Fruit fly (Drosophila melanogaster) whole organism, embryonic: ENCODE results near the gene Acp29AB.

ENCODE experiments used
- Atf-2 ChIP-seq: fragments of 200-800 bp; sonication (Bioruptor generic); optimal IDR thresholded peaks from 2 replicates; lab custom pipeline; 2016; ENCODE audit warnings: missing biosample characterization, missing genetic modification characterization
- CG11696 ChIP-seq: fragments of 200-800 bp; sonication (Bioruptor generic); IDR thresholded peaks from 2 replicates; pipeline ENCODE4 v1.3.6; 2022; ENCODE audit warnings: missing biosample characterization, missing genetic modification characterization
- CG12299 ChIP-seq: fragments of 200-800 bp; sonication (Bioruptor generic); optimal IDR thresholded peaks from 2 replicates; lab custom pipeline; 2018; ENCODE audit warnings: missing biosample characterization, mild to moderate bottlenecking, missing genetic modification characterization
- CG14965 ChIP-seq: fragments of 200-800 bp; sonication (Bioruptor generic); optimal IDR thresholded peaks from 2 replicates; lab custom pipeline; 2016; ENCODE audit warnings: missing biosample characterization, missing genetic modification characterization, borderline replicate concordance
- CG15514 ChIP-seq: fragments of 200-800 bp; sonication (Bioruptor generic); optimal IDR thresholded peaks from 3 replicates; lab custom pipeline; 2017; ENCODE audit warnings: missing biosample characterization, missing genetic modification characterization, mild to moderate bottlenecking, moderate library complexity, missing genetic modification reagents
- CG15601 ChIP-seq: fragments of 200-800 bp; sonication (Bioruptor generic); optimal IDR thresholded peaks from 3 replicates; lab custom pipeline; 2019; ENCODE audit warnings: missing biosample characterization, mild to moderate bottlenecking, missing genetic modification characterization, moderate library complexity
- CG1603 ChIP-seq: fragments of 200-800 bp; sonication (Bioruptor generic); optimal IDR thresholded peaks from 2 replicates; lab custom pipeline; 2019; ENCODE audit warnings: missing biosample characterization, mild to moderate bottlenecking, missing genetic modification characterization, moderate library complexity
- CG17912 ChIP-seq: fragments of 200-800 bp; sonication (Bioruptor generic); optimal IDR thresholded peaks from 2 replicates; lab custom pipeline; 2018; ENCODE audit warnings: missing biosample characterization, mild to moderate bottlenecking, missing genetic modification characterization
- CG18262 ChIP-seq: fragments of 200-800 bp; optimal IDR thresholded peaks from 3 replicates; lab custom pipeline; 2019; ENCODE audit warnings: missing biosample characterization, mild to moderate bottlenecking, missing genetic modification characterization, moderate library complexity
- CG31441 ChIP-seq: fragments of 200-800 bp; sonication (Bioruptor generic); IDR thresholded peaks from 2 replicates; pipeline ENCODE4 v1.3.6; 2022; ENCODE audit warnings: missing biosample characterization, missing genetic modification characterization
- CG34376 ChIP-seq: fragments of 200-800 bp; sonication (Bioruptor generic); optimal IDR thresholded peaks from 2 replicates; lab custom pipeline; 2018; ENCODE audit warnings: missing biosample characterization, mild to moderate bottlenecking, missing genetic modification characterization
- CG4360 ChIP-seq: fragments of 200-800 bp; sonication (Bioruptor generic); IDR thresholded peaks from 2 replicates; pipeline ENCODE4 v1.3.6; 2022; ENCODE audit warnings: missing biosample characterization, missing genetic modification characterization
- CG4730 ChIP-seq: fragments of 200-800 bp; sonication (Bioruptor generic); IDR thresholded peaks from 2 replicates; pipeline ENCODE4 v1.3.6; 2022; ENCODE audit warnings: missing biosample characterization, missing genetic modification characterization
- CG4820 ChIP-seq: fragments of 200-800 bp; sonication (Bioruptor generic); optimal IDR thresholded peaks from 3 replicates; lab custom pipeline; 2016; ENCODE audit warnings: missing biosample characterization, missing genetic modification characterization
- CG6175 ChIP-seq: fragments of 200-800 bp; sonication (Bioruptor generic); IDR thresholded peaks from 3 replicates; pipeline ENCODE4 v1.3.6; 2022; ENCODE audit warnings: missing biosample characterization, missing genetic modification characterization
- CG6683 ChIP-seq: fragments of 200-800 bp; sonication (Bioruptor generic); optimal IDR thresholded peaks from 2 replicates; lab custom pipeline; 2017; ENCODE audit warnings: missing biosample characterization, mild to moderate bottlenecking, missing genetic modification characterization, missing genetic modification reagents
- CG6765 ChIP-seq: fragments of 200-800 bp; sonication (Bioruptor generic); optimal IDR thresholded peaks from 3 replicates; lab custom pipeline; 2017; ENCODE audit warnings: missing biosample characterization, mild to moderate bottlenecking, missing genetic modification characterization
- CG8388 ChIP-seq: fragments of 200-800 bp; sonication (Bioruptor generic); optimal IDR thresholded peaks from 2 replicates; lab custom pipeline; 2019; ENCODE audit warnings: missing biosample characterization, mild to moderate bottlenecking, missing genetic modification characterization, moderate library complexity
- CG9437 ChIP-seq: fragments of 200-800 bp; sonication (Bioruptor generic); optimal IDR thresholded peaks from 2 replicates; lab custom pipeline; 2018; ENCODE audit warnings: missing biosample characterization, mild to moderate bottlenecking, missing genetic modification characterization
- D ChIP-seq, 2 experiments: fragments of 200-800 bp in 1 of 2; fragments of >200 bp in 1 of 2; sonication (Bioruptor generic) in 1 of 2; optimal IDR thresholded peaks; 2 replicates in 1 of 2; 3 replicates in 1 of 2; lab custom pipeline; 2017; ENCODE audit warnings: mild to moderate bottlenecking in 1 of 2, missing biosample characterization in 1 of 2, missing genetic modification characterization in 1 of 2, missing genetic modification reagents in 1 of 2
- Ets65A ChIP-seq: fragments of 200-800 bp; sonication (Bioruptor generic); peaks from one replicate; lab custom pipeline; 2016; ENCODE audit warnings: missing biosample characterization, missing genetic modification characterization
- Hmr ChIP-seq: fragments of 200-800 bp; sonication (Bioruptor generic); optimal IDR thresholded peaks from 3 replicates; lab custom pipeline; 2017; ENCODE audit warnings: mild to moderate bottlenecking, missing biosample characterization, missing genetic modification reagents, missing genetic modification characterization
- Hr3 ChIP-seq: fragments of 200-800 bp; sonication (Bioruptor generic); optimal IDR thresholded peaks from 3 replicates; lab custom pipeline; 2016; ENCODE audit warnings: missing biosample characterization, missing genetic modification characterization
- MBD-R2 ChIP-seq: fragments of 200-800 bp; sonication (Bioruptor generic); IDR thresholded peaks from 2 replicates; pipeline ENCODE4 v1.3.6; 2022; ENCODE audit warnings: missing biosample characterization, missing genetic modification characterization
- Mad ChIP-seq: fragments of 200-800 bp; sonication (Bioruptor generic); optimal IDR thresholded peaks from 2 replicates; lab custom pipeline; 2016; ENCODE audit warnings: missing biosample characterization, missing genetic modification characterization
- Pdp1 ChIP-seq, 2 experiments: fragments of 200-800 bp; sonication (Bioruptor generic); optimal IDR thresholded peaks; 3 replicates each; lab custom pipeline; 2016; ENCODE audit warnings: missing biosample characterization in 2 of 2, missing genetic modification characterization in 2 of 2, mild to moderate bottlenecking in 1 of 2, moderate library complexity in 1 of 2
- Scr ChIP-seq: fragments of 200-800 bp; sonication (Bioruptor generic); IDR thresholded peaks from 2 replicates; pipeline ENCODE4 v1.3.6; 2022; ENCODE audit warnings: missing biosample characterization, missing genetic modification characterization; ENCODE audit not compliant: partially characterized antibody
- Xbp1 ChIP-seq: fragments of 200-800 bp; sonication (Bioruptor generic); optimal IDR thresholded peaks from 3 replicates; lab custom pipeline; 2016; ENCODE audit warnings: missing biosample characterization, mild to moderate bottlenecking, missing genetic modification characterization
- Xrp1 ChIP-seq: fragments of 200-800 bp; sonication (Bioruptor generic); IDR thresholded peaks from 2 replicates; pipeline ENCODE4 v1.3.6; 2022; ENCODE audit warnings: missing biosample characterization, missing genetic modification characterization
- al ChIP-seq: fragments of 200-800 bp; sonication (Bioruptor generic); IDR thresholded peaks from 2 replicates; pipeline ENCODE4 v1.3.6; 2022; ENCODE audit warnings: missing biosample characterization, missing genetic modification characterization
- bigmax ChIP-seq: fragments of 200-800 bp; sonication (Bioruptor generic); optimal IDR thresholded peaks from 2 replicates; lab custom pipeline; 2018; ENCODE audit warnings: missing biosample characterization, mild to moderate bottlenecking, missing genetic modification characterization
- cato ChIP-seq: fragments of 200-800 bp; sonication (Bioruptor generic); optimal IDR thresholded peaks from 2 replicates; lab custom pipeline; 2016; ENCODE audit warnings: missing biosample characterization, missing genetic modification characterization, borderline replicate concordance
- danr ChIP-seq: fragments of 200-800 bp; sonication (Bioruptor generic); IDR thresholded peaks from 2 replicates; pipeline ENCODE4 v1.3.6; 2022; ENCODE audit warnings: missing biosample characterization, missing genetic modification characterization
- eve ChIP-seq, 2 experiments: fragments of >200 bp; optimal IDR thresholded peaks; 2 replicates each; lab custom pipeline; 2017; ENCODE audit warnings: missing biosample characterization in 2 of 2, missing genetic modification characterization in 2 of 2
- grau ChIP-seq: fragments of 200-800 bp; optimal IDR thresholded peaks from 3 replicates; lab custom pipeline; 2019; ENCODE audit warnings: missing biosample characterization, mild to moderate bottlenecking, missing genetic modification characterization, moderate library complexity
- hb ChIP-seq: fragments of 200-800 bp; sonication (Bioruptor generic); IDR thresholded peaks from 3 replicates; pipeline ENCODE4 v1.3.6; 2022; ENCODE audit warnings: missing biosample characterization, missing genetic modification characterization; ENCODE audit not compliant: partially characterized antibody
- klu ChIP-seq: fragments of 200-800 bp; sonication (Bioruptor generic); IDR thresholded peaks from 2 replicates; pipeline ENCODE4 v1.3.6; 2022; ENCODE audit warnings: missing biosample characterization, missing genetic modification characterization
- mam ChIP-seq: fragments of 200-800 bp; sonication (Bioruptor generic); optimal IDR thresholded peaks from 3 replicates; lab custom pipeline; 2016; ENCODE audit warnings: missing biosample characterization, missing genetic modification characterization
- nerfin-1 ChIP-seq: fragments of 200-800 bp; sonication (Bioruptor generic); optimal IDR thresholded peaks from 3 replicates; lab custom pipeline; 2019; ENCODE audit warnings: missing biosample characterization, mild to moderate bottlenecking, missing genetic modification characterization, moderate library complexity
- nom ChIP-seq: fragments of 200-800 bp; sonication (Bioruptor generic); optimal IDR thresholded peaks from 2 replicates; lab custom pipeline; 2017; ENCODE audit warnings: missing biosample characterization, missing genetic modification characterization, mild to moderate bottlenecking, moderate library complexity, missing genetic modification reagents
- peb ChIP-seq: fragments of 200-800 bp; sonication (Bioruptor generic); IDR thresholded peaks from 2 replicates; pipeline ENCODE4 v1.3.6; 2022; ENCODE audit warnings: missing biosample characterization, missing genetic modification characterization
- psq ChIP-seq: fragments of 200-800 bp; sonication (Bioruptor generic); optimal IDR thresholded peaks from 2 replicates; lab custom pipeline; 2017; ENCODE audit warnings: missing biosample characterization, missing genetic modification characterization
- sim ChIP-seq: fragments of 200-800 bp; sonication (Bioruptor generic); IDR thresholded peaks from 2 replicates; pipeline ENCODE4 v1.3.6; 2022; ENCODE audit warnings: missing biosample characterization, missing genetic modification characterization
- slbo ChIP-seq: fragments of 200-800 bp; sonication (Bioruptor generic); IDR thresholded peaks from 2 replicates; pipeline ENCODE4 v1.3.6; 2022; ENCODE audit warnings: missing biosample characterization, missing genetic modification characterization
- tgo ChIP-seq: fragments of 200-800 bp; sonication (Bioruptor generic); IDR thresholded peaks from 3 replicates; pipeline ENCODE4 v1.3.6; 2022; ENCODE audit warnings: missing biosample characterization, missing genetic modification characterization
- tll ChIP-seq, 2 experiments: fragments of 200-800 bp in 1 of 2; fragments of >200 bp in 1 of 2; sonication (Bioruptor generic) in 1 of 2; optimal IDR thresholded peaks; 2 replicates each; lab custom pipeline; 2017 to 2019; ENCODE audit warnings: missing biosample characterization in 2 of 2, missing genetic modification characterization in 2 of 2, mild to moderate bottlenecking in 1 of 2, moderate library complexity in 1 of 2
- zen ChIP-seq: fragments of 200-800 bp; sonication (Bioruptor generic); optimal IDR thresholded peaks from 3 replicates; lab custom pipeline; 2018; ENCODE audit warnings: missing biosample characterization, mild to moderate bottlenecking, missing genetic modification characterization, moderate library complexity
- zfh1 ChIP-seq: fragments of 200-800 bp; sonication (Bioruptor generic); IDR thresholded peaks from 3 replicates; pipeline ENCODE4 v1.3.6; 2022; ENCODE audit warnings: missing biosample characterization, missing genetic modification characterization
- zfh2 ChIP-seq: fragments of 200-800 bp; sonication (Bioruptor generic); optimal IDR thresholded peaks from 2 replicates; lab custom pipeline; 2016; ENCODE audit warnings: missing biosample characterization, missing genetic modification characterization

Gene Acp29AB

DNA sequence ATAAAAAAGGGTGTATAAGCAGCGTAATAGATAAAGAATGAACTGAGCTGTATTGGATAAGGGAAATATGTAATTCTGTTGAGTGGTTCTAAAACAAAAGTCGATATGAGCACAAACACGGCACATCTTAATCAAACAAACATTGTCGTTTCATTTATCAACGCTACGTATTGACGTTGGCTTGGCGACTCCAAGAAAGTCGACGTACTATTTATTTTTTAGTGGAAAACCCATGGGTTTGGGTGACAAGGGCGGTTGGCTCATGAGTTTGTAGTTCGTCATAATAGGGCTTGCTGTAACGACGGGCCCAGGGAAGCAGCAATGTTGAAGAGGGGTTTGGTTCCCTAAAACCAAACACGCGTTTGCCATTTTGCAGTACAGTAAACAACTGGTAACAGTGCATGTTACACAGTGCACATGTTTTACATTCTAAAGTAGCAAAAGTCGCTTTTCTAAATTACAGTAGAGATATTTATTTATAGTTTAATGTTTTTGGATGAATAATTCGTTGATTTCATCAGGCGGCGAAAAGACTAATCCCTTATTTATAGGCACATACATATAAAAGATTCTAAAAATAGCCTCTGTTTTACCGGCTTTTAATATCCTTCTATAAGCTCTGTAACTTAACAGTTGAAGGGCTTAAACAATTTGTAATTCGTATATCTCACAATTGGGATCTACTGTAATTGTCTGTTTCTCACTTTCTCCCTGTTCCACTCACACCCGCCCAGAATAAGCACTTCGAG is 31.6 kb downstream of the Acp29AB start (continued):
- no peak for TF ChIP-seq CG14965 (GFP tag; lab: Kevin White, UChicago)
- TF ChIP-seq nom (GFP tag; lab: Kevin White, UChicago) = peak; percentile 2
- no peak for TF ChIP-seq sim (GFP tag; lab: Robert Waterston, UW)
- no peak for TF ChIP-seq cato (GFP tag; lab: Kevin White, UChicago)
- no peak for TF ChIP-seq CG15514
- TF ChIP-seq slbo = no peak
- TF ChIP-seq CG6765 = no peak
- TF ChIP-seq Ets65A (GFP tag; lab: Kevin White, UChicago) = peak; percentile 9
- no peak for TF ChIP-seq CG8388 (GFP tag; lab: Kevin White, UChicago)
- TF ChIP-seq danr (GFP tag; lab: Robert Waterston, UW) = no peak
- peak; percentile 23 for TF ChIP-seq Xbp1
- TF ChIP-seq mam (GFP tag; lab: Kevin White, UChicago) = no peak
- TF ChIP-seq tll (GFP tag; optimal IDR thresholded peaks at IDR 0.05; lab: Kevin White, UChicago) = no peak
- TF ChIP-seq zfh2 = peak; percentile 27
- TF ChIP-seq tgo (GFP tag; lab: Robert Waterston, UW) = no peak
- no peak for TF ChIP-seq Scr (GFP tag; lab: Robert Waterston, UW)
- no peak for TF ChIP-seq Mad
- no peak for TF ChIP-seq CG4730
- 0 out of 2 replicates have a peak, but pooled peaks have one; percentile 20 for TF ChIP-seq CG31441 (GFP tag; lab: Robert Waterston, UW)
- no peak for TF ChIP-seq CG6175 (GFP tag; lab: Robert Waterston, UW)
- no peak for TF ChIP-seq Hr3
- TF ChIP-seq peb (GFP tag; lab: Robert Waterston, UW) = no peak
- TF ChIP-seq CG4360 = no peak
- TF ChIP-seq D (optimal IDR thresholded peaks at IDR 0.05; lab: Kevin White, UChicago) = no peak
- peak; percentile 46 for TF ChIP-seq D (GFP tag; optimal IDR thresholded peaks at IDR 0.05; lab: Kevin White, UChicago)
- no peak for TF ChIP-seq CG6683 (GFP tag; lab: Kevin White, UChicago)
- TF ChIP-seq MBD-R2 (GFP tag; lab: Robert Waterston, UW) = peak; percentile 20; the same call in 1 of the 2 replicates
- TF ChIP-seq zfh1 (GFP tag; lab: Robert Waterston, UW) = no peak
- no peak for TF ChIP-seq bigmax (GFP tag; lab: Kevin White, UChicago)
- TF ChIP-seq CG34376 (GFP tag; lab: Kevin White, UChicago) = no peak
- no peak for TF ChIP-seq CG15601 (tag; lab: Kevin White, UChicago)
- TF ChIP-seq nerfin-1 (tag; lab: Kevin White, UChicago) = no peak
- TF ChIP-seq eve (GFP tag; optimal IDR thresholded peaks at IDR 0.05; lab: Kevin White, UChicago) = no peak
- no peak for TF ChIP-seq CG9437 (GFP tag; lab: Kevin White, UChicago)
- no peak for TF ChIP-seq CG11696 (GFP tag; lab: Robert Waterston, UW)
- TF ChIP-seq al (GFP tag; lab: Robert Waterston, UW) = no peak
- peak; percentile 43 for TF ChIP-seq Hmr (GFP tag; lab: Kevin White, UChicago)
- TF ChIP-seq Pdp1 (GFP tag; optimal IDR thresholded peaks at IDR 0.05; lab: Kevin White, UChicago) = peak in 1 of 2 experiments; percentile 11
- TF ChIP-seq psq (GFP tag; lab: Kevin White, UChicago) = no peak
- TF ChIP-seq Xrp1 (GFP tag; lab: Robert Waterston, UW) = no peak
- peak; percentile 43 for TF ChIP-seq CG18262
- no peak for TF ChIP-seq CG17912 (GFP tag; lab: Kevin White, UChicago)
- peak; percentile 13 for TF ChIP-seq CG12299 (tag; lab: Kevin White, UChicago)
- TF ChIP-seq CG4820 (GFP tag; lab: Kevin White, UChicago) = no peak
- TF ChIP-seq CG1603 (tag; lab: Kevin White, UChicago) = no peak
- TF ChIP-seq Atf-2 (GFP tag; lab: Kevin White, UChicago) = peak; percentile 10
- no peak for TF ChIP-seq zen (tag; lab: Kevin White, UChicago)
- peak; percentile 87 for TF ChIP-seq grau
- TF ChIP-seq klu (GFP tag; lab: Robert Waterston, UW) = no peak
- TF ChIP-seq hb (GFP tag; lab: Robert Waterston, UW) = no peak
